Fruit fly (Drosophila melanogaster) whole organism, embryonic: ENCODE measurements around the gene Est-6.

Source experiments
- Awh ChIP-seq: fragments of 200-800 bp; sonication (Bioruptor generic); IDR thresholded peaks from 2 replicates; pipeline ENCODE4, ENCODE4 v1.3.6; 2022; ENCODE audit warnings: missing biosample characterization, missing genetic modification characterization
- CG10565 ChIP-seq: fragments of 200-800 bp; sonication (Bioruptor generic); optimal IDR thresholded peaks from 3 replicates; lab custom pipeline; 2016; ENCODE audit warnings: missing biosample characterization, mild to moderate bottlenecking, missing genetic modification characterization
- CG10654 ChIP-seq: fragments of 200-800 bp; sonication (Bioruptor generic); optimal IDR thresholded peaks from 2 replicates; lab custom pipeline; 2016; ENCODE audit warnings: missing biosample characterization, missing genetic modification characterization
- CG11398 ChIP-seq: fragments of 200-800 bp; sonication (Bioruptor generic); optimal IDR thresholded peaks from 2 replicates; lab custom pipeline; 2016; ENCODE audit warnings: missing biosample characterization, missing genetic modification characterization
- CG11560 ChIP-seq: fragments of 200-800 bp; sonication (Bioruptor generic); IDR thresholded peaks from 3 replicates; pipeline ENCODE4 v1.3.6; 2022; ENCODE audit warnings: missing biosample characterization, missing genetic modification characterization
- CG13624 ChIP-seq: fragments of 200-800 bp; sonication (Bioruptor generic); optimal IDR thresholded peaks from 2 replicates; lab custom pipeline; 2016; ENCODE audit warnings: missing biosample characterization, missing genetic modification characterization
- CG16815 ChIP-seq: fragments of 200-800 bp; sonication (Bioruptor generic); optimal IDR thresholded peaks from 3 replicates; lab custom pipeline; 2017; ENCODE audit warnings: missing biosample characterization, mild to moderate bottlenecking, missing genetic modification characterization
- CG17361 ChIP-seq: fragments of 200-800 bp; sonication (Bioruptor generic); IDR thresholded peaks from 3 replicates; pipeline ENCODE4 v1.3.6; 2022; ENCODE audit warnings: missing biosample characterization, missing genetic modification characterization
- CG17912 ChIP-seq: fragments of 200-800 bp; sonication (Bioruptor generic); optimal IDR thresholded peaks from 2 replicates; lab custom pipeline; 2018; ENCODE audit warnings: missing biosample characterization, mild to moderate bottlenecking, missing genetic modification characterization
- CG2875 ChIP-seq: fragments of 200-800 bp; sonication (Bioruptor generic); optimal IDR thresholded peaks from 2 replicates; lab custom pipeline; 2017; ENCODE audit warnings: missing biosample characterization, mild to moderate bottlenecking, missing genetic modification characterization, missing genetic modification reagents
- CG30020 ChIP-seq: fragments of 200-800 bp; optimal IDR thresholded peaks from 2 replicates; lab custom pipeline; 2019; ENCODE audit warnings: missing biosample characterization, mild to moderate bottlenecking, missing genetic modification characterization, moderate library complexity
- CG3838 ChIP-seq: fragments of 200-800 bp; sonication (Bioruptor generic); optimal IDR thresholded peaks from 3 replicates; lab custom pipeline; 2016; ENCODE audit warnings: missing biosample characterization, missing genetic modification characterization
- CG42726 ChIP-seq: fragments of 200-800 bp; sonication (Bioruptor generic); IDR thresholded peaks from 2 replicates; pipeline ENCODE4 v1.3.6; 2022; ENCODE audit warnings: missing biosample characterization, missing genetic modification characterization; ENCODE audit not compliant: partially characterized antibody
- CG4328 ChIP-seq: fragments of 200-800 bp; sonication (Bioruptor generic); optimal IDR thresholded peaks from 3 replicates; lab custom pipeline; 2017; ENCODE audit warnings: missing biosample characterization, missing genetic modification reagents, missing genetic modification characterization
- CG4617 ChIP-seq: fragments of 200-800 bp; sonication (Bioruptor generic); optimal IDR thresholded peaks from 3 replicates; lab custom pipeline; 2016; ENCODE audit warnings: missing biosample characterization, missing genetic modification characterization, borderline replicate concordance
- CG4820 ChIP-seq: fragments of 200-800 bp; sonication (Bioruptor generic); optimal IDR thresholded peaks from 3 replicates; lab custom pipeline; 2016; ENCODE audit warnings: missing biosample characterization, missing genetic modification characterization
- CG5953 ChIP-seq: fragments of 200-800 bp; sonication (Bioruptor generic); IDR thresholded peaks from 2 replicates; pipeline ENCODE4 v1.3.6; 2022; ENCODE audit warnings: missing biosample characterization, missing genetic modification characterization
- CG6654 ChIP-seq: fragments of 200-800 bp; sonication (Bioruptor generic); optimal IDR thresholded peaks from 2 replicates; lab custom pipeline; 2017; ENCODE audit warnings: missing biosample characterization, mild to moderate bottlenecking, missing genetic modification characterization
- CG8290 ChIP-seq, 3 experiments: fragments of 200-800 bp; sonication (Bioruptor generic); optimal IDR thresholded peaks; 2 replicates each; lab custom pipeline; 2016 to 2019; ENCODE audit warnings: missing biosample characterization in 3 of 3, missing genetic modification characterization in 3 of 3, mild to moderate bottlenecking in 2 of 3, moderate library complexity in 1 of 3
- CG9797 ChIP-seq: fragments of 200-800 bp; sonication (Bioruptor generic); optimal IDR thresholded peaks from 3 replicates; lab custom pipeline; 2018; ENCODE audit warnings: missing biosample characterization, mild to moderate bottlenecking, missing genetic modification characterization
- Camta ChIP-seq: fragments of 200-800 bp; sonication (Bioruptor generic); optimal IDR thresholded peaks from 2 replicates; lab custom pipeline; 2016; ENCODE audit warnings: missing biosample characterization, missing genetic modification characterization
- Dfd ChIP-seq, 2 experiments: fragments of >200 bp; optimal IDR thresholded peaks; 2 replicates each; lab custom pipeline; 2017; ENCODE audit warnings: missing biosample characterization in 2 of 2, missing genetic modification characterization in 2 of 2
- Dip2 ChIP-seq: fragments of 200-800 bp; sonication (Bioruptor generic); IDR thresholded peaks from 2 replicates; pipeline ENCODE4 v1.3.6; 2022; ENCODE audit warnings: missing biosample characterization, missing genetic modification characterization
- Dll ChIP-seq: fragments of 200-800 bp; sonication (Bioruptor generic); IDR thresholded peaks from 4 replicates; pipeline ENCODE4 v1.3.6; 2022; ENCODE audit warnings: missing biosample characterization, missing genetic modification characterization; ENCODE audit not compliant: partially characterized antibody
- MBD-R2 ChIP-seq: fragments of 200-800 bp; sonication (Bioruptor generic); IDR thresholded peaks from 2 replicates; pipeline ENCODE4 v1.3.6; 2022; ENCODE audit warnings: missing biosample characterization, missing genetic modification characterization
- MESR4 ChIP-seq: fragments of 200-800 bp; sonication (Bioruptor generic); optimal IDR thresholded peaks from 2 replicates; lab custom pipeline; 2018; ENCODE audit warnings: missing biosample characterization, mild to moderate bottlenecking, missing genetic modification characterization, moderate library complexity
- PHDP ChIP-seq: fragments of 200-800 bp; sonication (Bioruptor generic); optimal IDR thresholded peaks from 3 replicates; lab custom pipeline; 2018; ENCODE audit warnings: missing biosample characterization, mild to moderate bottlenecking, missing genetic modification characterization, moderate library complexity
- Sry-δ ChIP-seq: fragments of 200-800 bp; sonication (Bioruptor generic); optimal IDR thresholded peaks from 2 replicates; lab custom pipeline; 2016; ENCODE audit warnings: missing biosample characterization, missing genetic modification characterization
- Tbp ChIP-seq: fragments of >200 bp; optimal IDR thresholded peaks from 2 replicates; lab custom pipeline; 2018; ENCODE audit warnings: missing biosample characterization, missing genetic modification characterization
- YL-1 ChIP-seq: fragments of 200-800 bp; sonication (Bioruptor generic); optimal IDR thresholded peaks from 3 replicates; lab custom pipeline; 2017; ENCODE audit warnings: missing biosample characterization, mild to moderate bottlenecking, missing genetic modification characterization
- ash1 ChIP-seq: fragments of 200-800 bp; sonication (Bioruptor generic); optimal IDR thresholded peaks from 2 replicates; lab custom pipeline; 2018; ENCODE audit warnings: missing biosample characterization, mild to moderate bottlenecking, missing genetic modification characterization
- bbx ChIP-seq: fragments of 200-800 bp; sonication (Bioruptor generic); IDR thresholded peaks from 2 replicates; pipeline ENCODE4 v1.3.6; 2022; ENCODE audit warnings: missing biosample characterization, missing genetic modification characterization; ENCODE audit not compliant: partially characterized antibody
- bowl ChIP-seq: fragments of 200-800 bp; sonication (Bioruptor generic); IDR thresholded peaks from 2 replicates; pipeline ENCODE4 v1.3.6; 2022; ENCODE audit warnings: missing biosample characterization, missing genetic modification characterization
- bsh ChIP-seq, 2 experiments: fragments of 200-800 bp; sonication (Bioruptor generic); optimal IDR thresholded peaks; 2 replicates each; lab custom pipeline; 2017 to 2018; ENCODE audit warnings: mild to moderate bottlenecking in 2 of 2, missing biosample characterization in 2 of 2, missing genetic modification characterization in 2 of 2, moderate library complexity in 1 of 2
- chif ChIP-seq, 2 experiments: fragments of 200-800 bp; sonication (Bioruptor generic); optimal IDR thresholded peaks; 3 replicates each; lab custom pipeline; 2016; ENCODE audit warnings: missing biosample characterization in 2 of 2, missing genetic modification characterization in 2 of 2
- chm ChIP-seq: fragments of 200-800 bp; sonication (Bioruptor generic); IDR thresholded peaks from 2 replicates; pipeline ENCODE4 v1.3.6; 2022; ENCODE audit warnings: missing biosample characterization, missing genetic modification characterization
- crc ChIP-seq: fragments of 200-800 bp; sonication (Bioruptor generic); optimal IDR thresholded peaks from 2 replicates; lab custom pipeline; 2016; ENCODE audit warnings: missing biosample characterization, missing genetic modification characterization
- gcm ChIP-seq: fragments of 200-800 bp; sonication (Bioruptor generic); optimal IDR thresholded peaks from 2 replicates; lab custom pipeline; 2019; ENCODE audit warnings: missing biosample characterization, mild to moderate bottlenecking, missing genetic modification characterization, moderate library complexity
- jumu ChIP-seq: fragments of 200-800 bp; sonication (Bioruptor generic); optimal IDR thresholded peaks from 3 replicates; lab custom pipeline; 2016; ENCODE audit warnings: missing biosample characterization, missing genetic modification characterization
- nerfin-2 ChIP-seq: fragments of 200-800 bp; sonication (Bioruptor generic); IDR thresholded peaks from 2 replicates; pipeline ENCODE4 v1.3.6; 2022; ENCODE audit warnings: missing biosample characterization, missing genetic modification characterization; ENCODE audit not compliant: partially characterized antibody
- nom ChIP-seq: fragments of 200-800 bp; sonication (Bioruptor generic); optimal IDR thresholded peaks from 2 replicates; lab custom pipeline; 2017; ENCODE audit warnings: missing biosample characterization, missing genetic modification characterization, mild to moderate bottlenecking, moderate library complexity, missing genetic modification reagents
- odd ChIP-seq: fragments of 200-800 bp; sonication (Bioruptor generic); optimal IDR thresholded peaks from 2 replicates; lab custom pipeline; 2017; ENCODE audit warnings: missing biosample characterization, mild to moderate bottlenecking, missing genetic modification characterization
- p53 ChIP-seq: fragments of 200-800 bp; sonication (Bioruptor generic); optimal IDR thresholded peaks from 2 replicates; lab custom pipeline; 2016; ENCODE audit warnings: missing biosample characterization, missing genetic modification characterization
- pnt ChIP-seq: fragments of 200-800 bp; sonication (Bioruptor generic); optimal IDR thresholded peaks from 3 replicates; lab custom pipeline; 2016; ENCODE audit warnings: missing biosample characterization, missing genetic modification characterization
- schlank ChIP-seq: fragments of 200-800 bp; sonication (Bioruptor generic); optimal IDR thresholded peaks from 2 replicates; lab custom pipeline; 2018; ENCODE audit warnings: missing biosample characterization, mild to moderate bottlenecking, missing genetic modification characterization
- slbo ChIP-seq: fragments of 200-800 bp; sonication (Bioruptor generic); IDR thresholded peaks from 2 replicates; pipeline ENCODE4 v1.3.6; 2022; ENCODE audit warnings: missing biosample characterization, missing genetic modification characterization
- slp2 ChIP-seq: fragments of 200-800 bp; sonication (Bioruptor generic); optimal IDR thresholded peaks from 2 replicates; lab custom pipeline; 2016; ENCODE audit warnings: missing biosample characterization, missing genetic modification characterization
- so ChIP-seq: fragments of 200-800 bp; sonication (Bioruptor generic); IDR thresholded peaks from 3 replicates; pipeline ENCODE4 v1.3.6; 2022; ENCODE audit warnings: missing biosample characterization, missing genetic modification characterization
- sqz ChIP-seq: fragments of 200-800 bp; sonication (Bioruptor generic); optimal IDR thresholded peaks from 3 replicates; lab custom pipeline; 2018; ENCODE audit warnings: missing biosample characterization, mild to moderate bottlenecking, missing genetic modification characterization
- stwl ChIP-seq: fragments of 200-800 bp; sonication (Bioruptor generic); optimal IDR thresholded peaks from 3 replicates; lab custom pipeline; 2018; ENCODE audit warnings: missing biosample characterization, mild to moderate bottlenecking, missing genetic modification characterization, moderate library complexity
- twi ChIP-seq: fragments of 200-800 bp; optimal IDR thresholded peaks from 2 replicates; lab custom pipeline; 2019; ENCODE audit warnings: missing biosample characterization, mild to moderate bottlenecking, missing genetic modification characterization, moderate library complexity

The Est-6 gene

DNA sequence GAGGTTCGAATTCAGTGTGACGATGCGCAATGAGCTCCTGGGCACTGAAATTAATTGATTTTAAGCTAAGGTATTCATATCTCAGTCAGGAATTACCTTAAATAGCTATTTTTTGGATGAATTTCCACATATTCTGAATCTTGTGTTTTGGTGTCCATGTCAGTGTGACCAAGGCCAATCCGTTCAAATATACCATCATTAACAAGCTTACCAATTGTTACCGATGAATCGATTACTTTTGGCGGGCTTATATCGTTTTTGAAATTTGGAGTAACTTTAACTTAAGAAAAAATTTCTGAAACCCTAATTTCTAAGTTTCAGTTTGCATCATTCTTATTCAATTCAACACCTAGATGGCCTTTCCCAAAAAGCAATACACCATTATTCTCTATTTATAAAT lies 17.2 kb downstream of the Est-6 start, which contains the start of gene Tsen54 (continued):
- TF ChIP-seq bowl (no peak), Awh (GFP tag; lab: Robert Waterston, UW) (no peak), Dll (GFP tag; lab: Robert Waterston, UW) (peak; percentile 75), MESR4 (peak; percentile 16), nerfin-2 (GFP tag; lab: Robert Waterston, UW) (peak; percentile 45; the same call in 1 of the 2 replicates), YL-1 (GFP tag; lab: Kevin White, UChicago) (peak; percentile 21), pnt (no peak), crc (GFP tag; lab: Kevin White, UChicago) (no peak), Tbp (GFP tag; lab: Kevin White, UChicago) (no peak), CG17912 (no peak), gcm (GFP tag; lab: Kevin White, UChicago) (no peak), chif (GFP tag; optimal IDR thresholded peaks at IDR 0.05; lab: Kevin White, UChicago) (no peak), CG8290 (GFP tag; optimal IDR thresholded peaks at IDR 0.05; lab: Kevin White, UChicago) (no peak), CG8290 (tag; optimal IDR thresholded peaks at IDR 0.05; lab: Kevin White, UChicago) (no peak), CG10565 (GFP tag; lab: Kevin White, UChicago) (no peak), CG10654 (GFP tag; lab: Kevin White, UChicago) (no peak), schlank (tag; lab: Kevin White, UChicago) (no peak), slbo (GFP tag; lab: Robert Waterston, UW) (no peak), CG3838 (GFP tag; lab: Kevin White, UChicago) (no peak), CG30020 (tag; lab: Kevin White, UChicago) (no peak), Dip2 (GFP tag; lab: Robert Waterston, UW) (no peak), CG4617 (GFP tag; lab: Kevin White, UChicago) (peak; percentile 44), jumu (GFP tag; lab: Kevin White, UChicago) (no peak), odd (GFP tag; lab: Kevin White, UChicago) (no peak), Sry-δ (GFP tag; lab: Kevin White, UChicago) (peak; percentile 34), Camta (GFP tag; lab: Kevin White, UChicago) (no peak), CG5953 (GFP tag; lab: Robert Waterston, UW) (no peak), bsh (GFP tag; optimal IDR thresholded peaks at IDR 0.05; lab: Kevin White, UChicago) (no peak), CG2875 (GFP tag; lab: Kevin White, UChicago) (no peak), CG16815 (no peak), twi (tag; lab: Kevin White, UChicago) (no peak), CG9797 (GFP tag; lab: Kevin White, UChicago) (peak; percentile 40), CG11560 (tag; lab: Robert Waterston, UW) (no peak), nom (GFP tag; lab: Kevin White, UChicago) (no peak), sqz (GFP tag; lab: Kevin White, UChicago) (no peak), CG6654 (GFP tag; lab: Kevin White, UChicago) (no peak), stwl (tag; lab: Kevin White, UChicago) (peak; percentile 66), bbx (peak; percentile 74), CG4328 (no peak), MBD-R2 (GFP tag; lab: Robert Waterston, UW) (peak; percentile 55; the same call in 1 of the 2 replicates), CG13624 (GFP tag; lab: Kevin White, UChicago) (no peak), chm (GFP tag; lab: Robert Waterston, UW) (no peak), p53 (GFP tag; lab: Kevin White, UChicago) (no peak), PHDP (tag; lab: Kevin White, UChicago) (no peak), CG11398 (GFP tag; lab: Kevin White, UChicago) (no peak), ash1 (no peak), slp2 (GFP tag; lab: Kevin White, UChicago) (no peak), Dfd (GFP tag; optimal IDR thresholded peaks at IDR 0.05; lab: Kevin White, UChicago) (no peak), CG42726 (GFP tag; lab: Robert Waterston, UW) (no peak), so (GFP tag; lab: Robert Waterston, UW) (no peak), CG4820 (GFP tag; lab: Kevin White, UChicago) (no peak), CG17361 (GFP tag; lab: Robert Waterston, UW) (no peak)
